Worm (Caenorhabditis elegans): ENCODE results near the gene F52C6.4.
"Not testable (repeated sequence)": the region's sequence is repeated elsewhere in the genome, so short reads cannot be mapped to it uniquely, and the experiment has no call there.

F52C6.4 gene

ce11 chrII:1921018-1921417, 1.9 kb upstream of the F52C6.4 start, which contains the start of gene bath-7:
Gene bath-7, minus strand, starts transcription at chrII:1921118.
- no peak for TF ChIP-seq unc-62 (GFP tag; optimal IDR thresholded peaks at IDR 0.05)

ce11 chrII:1924459-1924858, 1.5 kb downstream of the F52C6.4 start, which contains the start of gene F52C6.3:
Gene F52C6.3, plus strand, starts transcription at chrII:1924759.
- TF ChIP-seq unc-62 (GFP tag; optimal IDR thresholded peaks at IDR 0.05), result no peak

ce11 chrII:1926162-1926561, 3.2 kb downstream of the F52C6.4 start, which contains the start of gene F52C6.2:
Gene F52C6.2, plus strand, starts transcription at chrII:1926462.
- TF ChIP-seq unc-62 (GFP tag; optimal IDR thresholded peaks at IDR 0.05), result no peak

ce11 chrII:1928578-1928977, 5.6 kb downstream of the F52C6.4 start:
- no peak for TF ChIP-seq unc-62 (GFP tag; optimal IDR thresholded peaks at IDR 0.05)

- no peak for TF ChIP-seq unc-62 (GFP tag; optimal IDR thresholded peaks at IDR 0.05)
Observed at ce11 chrII:1939652-1940051, 16.7 kb downstream of the F52C6.4 start, which contains the start of gene ZK250.13. Gene ZK250.13, minus strand, starts transcription at chrII:1939752.

- TF ChIP-seq unc-62 (GFP tag; optimal IDR thresholded peaks at IDR 0.05), result no peak
Observed at ce11 chrII:1945093-1945492, 22.2 kb downstream of the F52C6.4 start, which contains the start of gene ZK250.14. Gene ZK250.14, minus strand, starts transcription at chrII:1945193.

- TF ChIP-seq unc-62 (GFP tag; optimal IDR thresholded peaks at IDR 0.05), result no peak
Observed at ce11 chrII:1946427-1946826, 23.5 kb downstream of the F52C6.4 start, which contains the start of gene math-48. Gene math-48, minus strand, starts transcription at chrII:1946527.

ce11 chrII:1948393-1948792, 25.5 kb downstream of the F52C6.4 start, which contains the start of gene ZK250.2:
Gene ZK250.2, plus strand, starts transcription at chrII:1948693.
- TF ChIP-seq unc-62 (GFP tag; optimal IDR thresholded peaks at IDR 0.05), result not testable (repeated sequence)

ce11 chrII:1949119-1949518, 26.2 kb downstream of the F52C6.4 start:
- no peak for TF ChIP-seq unc-62 (GFP tag; optimal IDR thresholded peaks at IDR 0.05)

- not testable (repeated sequence) for TF ChIP-seq unc-62 (GFP tag; optimal IDR thresholded peaks at IDR 0.05)
Observed at ce11 chrII:1955568-1955967, 32.6 kb downstream of the F52C6.4 start, which contains the start of gene math-49. Gene math-49, minus strand, starts transcription at chrII:1955668.
